Worm (Caenorhabditis elegans) whole organism, L1 larva: ENCODE data around the gene F37A4.1.

Experiments used
- C16A3.4 ChIP-seq: fragments of 150-350 bp; optimal IDR thresholded peaks from 2 replicates; lab custom pipeline; 2014; ENCODE audit warnings: missing biosample characterization, missing genetic modification characterization
- Y116A8C.19 ChIP-seq: sonication (generic microtip); optimal IDR thresholded peaks from 2 replicates; lab custom pipeline; 2016; ENCODE audit warnings: missing compliant biosample characterization, missing genetic modification characterization, borderline replicate concordance
- aly-2 ChIP-seq: fragments of 150-350 bp; optimal IDR thresholded peaks from 2 replicates; lab custom pipeline; 2014; ENCODE audit warnings: missing biosample characterization, missing genetic modification characterization
- ama-1 ChIP-seq: fragments of 150-350 bp; optimal IDR thresholded peaks from 2 replicates; lab custom pipeline; 2014
- blmp-1 ChIP-seq: fragments of 150-350 bp; optimal IDR thresholded peaks from 2 replicates; lab custom pipeline; 2014; ENCODE audit warnings: missing biosample characterization, missing genetic modification characterization
- ceh-8 ChIP-seq: fragments of 200-800 bp; sonication (Bioruptor generic); optimal IDR thresholded peaks from 2 replicates; lab custom pipeline; 2018; ENCODE audit warnings: mild to moderate bottlenecking, missing genetic modification characterization, moderate library complexity, missing compliant biosample characterization
- dpl-1 ChIP-seq, 3 experiments: fragments of 150-350 bp in 2 of 3; sonication (generic microtip) in 1 of 3; optimal IDR thresholded peaks; 2 replicates each; lab custom pipeline; 2014 to 2017; ENCODE audit warnings: missing biosample characterization in 3 of 3, missing genetic modification characterization in 3 of 3, missing genetic modification reagents in 3 of 3
- dsc-1 ChIP-seq: sonication (generic microtip); optimal IDR thresholded peaks from 2 replicates; lab custom pipeline; 2016; ENCODE audit warnings: mild to moderate bottlenecking, missing genetic modification characterization, missing compliant biosample characterization
- efl-1 ChIP-seq, 4 experiments: fragments of 150-350 bp; optimal IDR thresholded peaks in 3 of 4; peaks in 1 of 4; 1 replicate in 1 of 4; 2 replicates in 3 of 4; lab custom pipeline; 2014; ENCODE audit warnings: missing biosample characterization in 2 of 4, missing genetic modification characterization in 2 of 4, missing genetic modification reagents in 2 of 4
- egl-27 ChIP-seq, 2 experiments: fragments of 150-350 bp in 1 of 2; sonication (generic microtip); optimal IDR thresholded peaks; 3 replicates each; lab custom pipeline; 2017 to 2018; ENCODE audit warnings: missing biosample characterization in 2 of 2, missing genetic modification characterization in 2 of 2, missing genetic modification reagents in 2 of 2
- elt-2 ChIP-seq: sonication (generic microtip); optimal IDR thresholded peaks from 2 replicates; lab custom pipeline; 2016; ENCODE audit warnings: missing genetic modification characterization, mild to moderate bottlenecking, inconsistent platforms, missing compliant biosample characterization, missing genetic modification reagents
- fkh-10 ChIP-seq: sonication (generic microtip); optimal IDR thresholded peaks from 2 replicates; lab custom pipeline; 2017; ENCODE audit warnings: missing biosample characterization, missing genetic modification reagents, missing genetic modification characterization
- fkh-4 ChIP-seq: sonication (generic microtip); optimal IDR thresholded peaks from 2 replicates; lab custom pipeline; 2016; ENCODE audit warnings: missing compliant biosample characterization, missing genetic modification characterization, borderline replicate concordance
- fkh-8 ChIP-seq: sonication (generic microtip); optimal IDR thresholded peaks from 2 replicates; lab custom pipeline; 2016; ENCODE audit warnings: mild to moderate bottlenecking, missing genetic modification characterization, missing compliant biosample characterization
- hlh-17 ChIP-seq: fragments of 200-800 bp; sonication (Bioruptor generic); optimal IDR thresholded peaks from 2 replicates; lab custom pipeline; 2018; ENCODE audit warnings: missing genetic modification characterization, mild to moderate bottlenecking, missing compliant biosample characterization, moderate library complexity, borderline replicate concordance
- hlh-4 ChIP-seq: sonication (generic microtip); optimal IDR thresholded peaks from 2 replicates; lab custom pipeline; 2016; ENCODE audit warnings: mild to moderate bottlenecking, missing genetic modification characterization, missing compliant biosample characterization
- hpl-2 ChIP-seq: fragments of 150-350 bp; optimal IDR thresholded peaks from 2 replicates; lab custom pipeline; 2014; ENCODE audit warnings: missing biosample characterization, missing genetic modification reagents, missing genetic modification characterization
- isw-1 ChIP-seq: fragments of 200-800 bp; sonication (Bioruptor generic); IDR thresholded peaks from 2 replicates; pipeline ENCODE4 v1.3.6; 2022; ENCODE audit warnings: missing genetic modification characterization, missing compliant biosample characterization
- lin-14 ChIP-seq: fragments of 200-800 bp; sonication (Bioruptor generic); optimal IDR thresholded peaks from 2 replicates; lab custom pipeline; 2018; ENCODE audit warnings: mild to moderate bottlenecking, missing genetic modification characterization, moderate library complexity, missing compliant biosample characterization
- lin-15B ChIP-seq: fragments of 150-350 bp; sonication (generic microtip); optimal IDR thresholded peaks from 3 replicates; lab custom pipeline; 2014; ENCODE audit warnings: missing biosample characterization, missing genetic modification characterization
- lin-35 ChIP-seq, 2 experiments: fragments of 150-350 bp; optimal IDR thresholded peaks; 2 replicates each; lab custom pipeline; 2014; ENCODE audit warnings: missing biosample characterization in 2 of 2, missing genetic modification characterization in 2 of 2, missing genetic modification reagents in 2 of 2
- lir-3 ChIP-seq: sonication (generic microtip); optimal IDR thresholded peaks from 2 replicates; lab custom pipeline; 2016; ENCODE audit warnings: mild to moderate bottlenecking, missing genetic modification characterization, moderate library complexity, missing compliant biosample characterization; ENCODE audit not compliant: poor library complexity
- mab-9 ChIP-seq: fragments of 200-800 bp; sonication (Bioruptor generic); IDR thresholded peaks from 2 replicates; pipeline ENCODE4 v1.3.6; 2022; ENCODE audit warnings: missing genetic modification reagents, missing genetic modification characterization, missing compliant biosample characterization
- mdl-1 ChIP-seq, 2 experiments: fragments of 150-350 bp; optimal IDR thresholded peaks; 2 replicates each; lab custom pipeline; 2014 to 2017; ENCODE audit warnings: missing biosample characterization in 2 of 2, missing genetic modification characterization in 2 of 2, inconsistent platforms in 1 of 2
- mef-2 ChIP-seq: fragments of 150-350 bp; optimal IDR thresholded peaks from 2 replicates; lab custom pipeline; 2014; ENCODE audit warnings: missing biosample characterization, missing genetic modification characterization
- nhr-11 ChIP-seq: fragments of 150-350 bp; optimal IDR thresholded peaks from 2 replicates; lab custom pipeline; 2014; ENCODE audit warnings: missing biosample characterization, missing genetic modification characterization
- nhr-12 ChIP-seq: sonication (generic microtip); optimal IDR thresholded peaks from 2 replicates; lab custom pipeline; 2017; ENCODE audit warnings: missing biosample characterization, missing genetic modification characterization
- nhr-28 ChIP-seq: fragments of 150-350 bp; optimal IDR thresholded peaks from 2 replicates; lab custom pipeline; 2014; ENCODE audit warnings: missing biosample characterization, missing genetic modification characterization
- nhr-47 ChIP-seq: sonication (generic microtip); optimal IDR thresholded peaks from 2 replicates; lab custom pipeline; 2016; ENCODE audit warnings: mild to moderate bottlenecking, missing genetic modification characterization, moderate library complexity, missing compliant biosample characterization
- nhr-71 ChIP-seq: sonication (generic microtip); optimal IDR thresholded peaks from 2 replicates; lab custom pipeline; 2016; ENCODE audit warnings: mild to moderate bottlenecking, missing genetic modification characterization, moderate library complexity, missing compliant biosample characterization
- nhr-90 ChIP-seq: sonication (generic microtip); optimal IDR thresholded peaks from 2 replicates; lab custom pipeline; 2016; ENCODE audit warnings: mild to moderate bottlenecking, missing genetic modification characterization, missing compliant biosample characterization; ENCODE audit not compliant: poor library complexity
- pqm-1 ChIP-seq: sonication (generic microtip); optimal IDR thresholded peaks from 3 replicates; lab custom pipeline; 2017; ENCODE audit warnings: missing biosample characterization, missing genetic modification characterization
- rnt-1 ChIP-seq: sonication (generic microtip); optimal IDR thresholded peaks from 2 replicates; lab custom pipeline; 2016; ENCODE audit warnings: mild to moderate bottlenecking, missing genetic modification characterization, moderate library complexity, missing compliant biosample characterization
- skn-1 ChIP-seq: fragments of 150-350 bp; optimal IDR thresholded peaks from 2 replicates; lab custom pipeline; 2014; ENCODE audit warnings: missing biosample characterization, missing genetic modification characterization
- snu-23 ChIP-seq: sonication (generic microtip); optimal IDR thresholded peaks from 2 replicates; lab custom pipeline; 2016; ENCODE audit warnings: missing genetic modification characterization, missing compliant biosample characterization
- sptf-1 ChIP-seq: fragments of 150-350 bp; optimal IDR thresholded peaks from 2 replicates; lab custom pipeline; 2014; ENCODE audit warnings: missing biosample characterization, missing genetic modification characterization
- sup-37 ChIP-seq: fragments of 200-800 bp; sonication (Bioruptor generic); optimal IDR thresholded peaks from 2 replicates; lab custom pipeline; 2018; ENCODE audit warnings: mild to moderate bottlenecking, missing genetic modification characterization, missing compliant biosample characterization
- tbx-2 ChIP-seq: sonication (generic microtip); optimal IDR thresholded peaks from 2 replicates; lab custom pipeline; 2016; ENCODE audit warnings: missing genetic modification characterization, missing compliant biosample characterization
- unc-30 ChIP-seq: sonication (generic microtip); optimal IDR thresholded peaks from 2 replicates; lab custom pipeline; 2017; ENCODE audit warnings: missing biosample characterization, missing genetic modification characterization

F37A4.1 gene

ce11 chrIII:6718270-6718669 lies 4.9 kb upstream of the F37A4.1 start, which contains the start of gene F37A4.3:
Gene F37A4.3 (plus strand): TSS chrIII:6718570.
- no peak for TF ChIP-seq mef-2 (tag; lab: Kevin White, UChicago)
- TF ChIP-seq isw-1, result no peak

- TF ChIP-seq mab-9 (GFP tag; lab: Robert Waterston, UW), result no peak
- TF ChIP-seq egl-27 (tag; optimal IDR thresholded peaks at IDR 0.05; lab: Kevin White, UChicago), result no peak
- TF ChIP-seq lin-14 (GFP tag; lab: Kevin White, UChicago), result no peak
- no peak for TF ChIP-seq nhr-12
- no peak for TF ChIP-seq sup-37
- no peak for TF ChIP-seq mef-2 (tag; lab: Kevin White, UChicago)
- no peak for TF ChIP-seq nhr-11 (tag; lab: Kevin White, UChicago)
- no peak for TF ChIP-seq aly-2 (tag; lab: Kevin White, UChicago)
- no peak for TF ChIP-seq nhr-90
- TF ChIP-seq dpl-1 (GFP tag; optimal IDR thresholded peaks at IDR 0.05; lab: Kevin White, UChicago), result peak in 2 of 3 experiments; percentile 24 to 61
- no peak for TF ChIP-seq tbx-2 (tag; lab: Kevin White, UChicago)
- no peak for TF ChIP-seq sptf-1 (tag; lab: Kevin White, UChicago)
- TF ChIP-seq elt-2, result no peak
- peak; percentile 37 to 44 for TF ChIP-seq efl-1 (optimal IDR thresholded peaks at IDR 0.05; lab: Kevin White, UChicago)
- peak; percentile 43 to 95 for TF ChIP-seq efl-1 (GFP tag; optimal IDR thresholded peaks at IDR 0.05 in 1 of 2; lab: Kevin White, UChicago)
- no peak for TF ChIP-seq snu-23 (GFP tag; lab: Kevin White, UChicago)
- TF ChIP-seq nhr-71, result no peak
- TF ChIP-seq lir-3 (tag; lab: Kevin White, UChicago), result no peak
- TF ChIP-seq dsc-1, result no peak
- TF ChIP-seq blmp-1 (tag; lab: Kevin White, UChicago), result peak; percentile 9
- no peak for TF ChIP-seq nhr-28
- no peak for TF ChIP-seq ama-1 (lab: Kevin White, UChicago)
- no peak for TF ChIP-seq ceh-8 (GFP tag; lab: Kevin White, UChicago)
- TF ChIP-seq hlh-4 (tag; lab: Kevin White, UChicago), result no peak
- no peak for TF ChIP-seq fkh-4
- no peak for TF ChIP-seq fkh-10 (GFP tag; lab: Kevin White, UChicago)
- no peak for TF ChIP-seq hlh-17 (GFP tag; lab: Kevin White, UChicago)
- no peak for TF ChIP-seq mdl-1 (tag; optimal IDR thresholded peaks at IDR 0.05; lab: Kevin White, UChicago)
- no peak for TF ChIP-seq hpl-2
- no peak for TF ChIP-seq unc-30
- TF ChIP-seq lin-15B (tag; lab: Kevin White, UChicago), result peak; percentile 13
- TF ChIP-seq lin-35 (GFP tag; optimal IDR thresholded peaks at IDR 0.05; lab: Kevin White, UChicago), result peak in 1 of 2 experiments; percentile 48
- no peak for TF ChIP-seq C16A3.4 (tag; lab: Kevin White, UChicago)
- TF ChIP-seq rnt-1 (tag; lab: Kevin White, UChicago), result no peak
- no peak for TF ChIP-seq skn-1 (tag; lab: Kevin White, UChicago)
- TF ChIP-seq, all 84 proteins: peak for 5
These were observed 945 bp upstream of the F37A4.1 start, which contains the start of the genes bath-41 and F37A4.2 for ce11 chrIII:6722208-6722679. Gene bath-41 (minus strand): TSS chrIII:6722258. Gene F37A4.2 (plus strand): TSS chrIII:6722454.

ce11 chrIII:6725489-6725888 lies 2.3 kb downstream of the F37A4.1 start, which contains the start of gene wdr-4:
Gene wdr-4 (plus strand): TSS chrIII:6725789.
- no peak for TF ChIP-seq ceh-8 (GFP tag; lab: Kevin White, UChicago)
- TF ChIP-seq, all 84 proteins: peak for 0

DNA sequence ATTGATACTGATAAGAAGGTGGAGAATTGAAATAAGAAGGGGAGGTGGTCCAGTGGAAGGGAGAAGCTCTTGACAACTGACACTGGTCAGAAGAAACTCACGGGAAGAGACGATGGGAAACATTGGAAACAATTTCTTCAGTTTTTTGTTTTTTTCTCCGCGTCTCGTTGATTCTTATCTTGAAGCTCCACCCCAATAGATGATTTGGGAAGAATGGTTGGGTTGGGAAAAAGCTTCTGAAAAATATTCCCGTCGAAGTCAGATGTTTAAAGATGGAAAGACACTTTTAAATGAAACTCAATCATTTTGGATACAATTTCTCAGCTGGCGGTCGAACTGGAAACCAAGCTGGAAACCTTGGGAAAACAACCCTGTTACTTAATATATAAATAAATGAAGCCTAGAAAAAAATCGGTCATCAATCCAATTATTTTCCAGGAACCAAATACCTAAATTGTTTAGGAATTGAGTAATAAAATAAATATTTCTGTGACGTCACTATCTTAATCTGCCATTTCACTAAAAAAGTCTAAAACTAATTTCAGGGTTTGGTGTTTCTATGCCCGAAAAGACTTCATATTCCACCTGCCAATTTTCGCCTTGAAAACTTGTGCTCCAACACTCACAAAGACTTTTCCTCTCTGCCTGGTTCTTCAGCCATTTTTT lies 7.1 kb downstream of the F37A4.1 start, which contains the start of the genes Y102E9.5 and odr-4:
Gene Y102E9.5 (minus strand): TSS at position 101 of the 666 bp plus-strand sequence.
Gene odr-4 (plus strand): TSS at position 616 of the 666 bp plus-strand sequence.
- TF ChIP-seq nhr-28 (no peak), fkh-8 (tag; lab: Kevin White, UChicago) (peak; percentile 23), nhr-47 (tag; lab: Kevin White, UChicago) (peak; percentile 17), pqm-1 (tag; lab: Kevin White, UChicago) (no peak), Y116A8C.19 (no peak), rnt-1 (tag; lab: Kevin White, UChicago) (peak; percentile 43)
